Fruit fly (Drosophila melanogaster): ENCODE measurements around the gene Tango6.

Gene Tango6

dm6 chr2L:18995660-18996417 is 27.0 kb downstream of the Tango6 start, which contains the start of gene CG10650 (continued):
- no peak for TF ChIP-seq eve (GFP tag; optimal IDR thresholded peaks at IDR 0.05)
- no peak for TF ChIP-seq CG4424 (GFP tag; optimal IDR thresholded peaks at IDR 0.05)
- peak; percentile 64 for TF ChIP-seq CG10543 (GFP tag; optimal IDR thresholded peaks at IDR 0.05)
- no peak for TF ChIP-seq bowl (GFP tag; IDR thresholded peaks at IDR 0.05)
- 0 out of 3 replicates have a peak, but pooled peaks have one; percentile 34 for TF ChIP-seq CG2199 (GFP tag; IDR thresholded peaks at IDR 0.05)
- TF ChIP-seq sob (GFP tag; IDR thresholded peaks at IDR 0.05) = no peak
- TF ChIP-seq CG2712 (tag; optimal IDR thresholded peaks at IDR 0.05) = no peak
- no peak for TF ChIP-seq CG2116 (GFP tag; optimal IDR thresholded peaks at IDR 0.05)
- TF ChIP-seq gfzf (GFP tag; optimal IDR thresholded peaks at IDR 0.05) = no peak
- TF ChIP-seq CG9215 (GFP tag; IDR thresholded peaks at IDR 0.05) = no peak
- no peak for TF ChIP-seq zf30C (GFP tag; optimal IDR thresholded peaks at IDR 0.05)
- no peak for TF ChIP-seq Six4 (GFP tag; optimal IDR thresholded peaks at IDR 0.05)
- TF ChIP-seq ato (GFP tag; IDR thresholded peaks at IDR 0.05; ENCODE audit: partially characterized antibody) = no peak
- 0 out of 3 replicates have a peak, but pooled peaks have one; percentile 19 for TF ChIP-seq otp (GFP tag; IDR thresholded peaks at IDR 0.05)
- no peak for TF ChIP-seq CG6175 (GFP tag; IDR thresholded peaks at IDR 0.05)
- peak; percentile 62 for TF ChIP-seq Jarid2 (GFP tag; optimal IDR thresholded peaks at IDR 0.05)
- TF ChIP-seq pum (GFP tag; optimal IDR thresholded peaks at IDR 0.05) = no peak
- no peak for TF ChIP-seq zfh2 (GFP tag; optimal IDR thresholded peaks at IDR 0.05)
- no peak for TF ChIP-seq Mes4 (GFP tag; optimal IDR thresholded peaks at IDR 0.05)
- peak; percentile 67 for TF ChIP-seq cg (GFP tag; optimal IDR thresholded peaks at IDR 0.05)
- no peak for TF ChIP-seq trh (GFP tag; optimal IDR thresholded peaks at IDR 0.05)
- TF ChIP-seq abd-A (tag; optimal IDR thresholded peaks at IDR 0.05) = no peak
- no peak for TF ChIP-seq CG31441 (GFP tag; IDR thresholded peaks at IDR 0.05)
- TF ChIP-seq CG12236 (GFP tag; optimal IDR thresholded peaks at IDR 0.05) = no peak
- peak; percentile 61 for TF ChIP-seq sqz (GFP tag; optimal IDR thresholded peaks at IDR 0.05)
- TF ChIP-seq Ets65A (GFP tag) = no peak
- TF ChIP-seq Nf-YC (tag; optimal IDR thresholded peaks at IDR 0.05) = peak; percentile 12
- TF ChIP-seq CG12744 (GFP tag; optimal IDR thresholded peaks at IDR 0.05) = no peak
- no peak for TF ChIP-seq CG4404 (GFP tag; IDR thresholded peaks at IDR 0.05)
- TF ChIP-seq exex (tag; optimal IDR thresholded peaks at IDR 0.05) = peak; percentile 39
- TF ChIP-seq ham (GFP tag; IDR thresholded peaks at IDR 0.05) = no peak
- no peak for TF ChIP-seq CG14965 (GFP tag; optimal IDR thresholded peaks at IDR 0.05; ENCODE audit: borderline replicate concordance)
- TF ChIP-seq ttk (GFP tag; IDR thresholded peaks at IDR 0.05) = no peak
- TF ChIP-seq CG14014 (GFP tag; IDR thresholded peaks at IDR 0.05) = no peak
- no peak for TF ChIP-seq CG3163 (GFP tag; optimal IDR thresholded peaks at IDR 0.05)
- TF ChIP-seq CG31388 (GFP tag; optimal IDR thresholded peaks at IDR 0.05) = no peak
- no peak for TF ChIP-seq inv (GFP tag; IDR thresholded peaks at IDR 0.05; ENCODE audit: partially characterized antibody)
- TF ChIP-seq HmgZ (tag; optimal IDR thresholded peaks at IDR 0.05) = peak; percentile 29
- no peak for TF ChIP-seq CG13894 (tag; optimal IDR thresholded peaks at IDR 0.05)
- TF ChIP-seq CG8359 (GFP tag; optimal IDR thresholded peaks at IDR 0.05; ENCODE audit: borderline replicate concordance) = no peak
- TF ChIP-seq Mad (GFP tag; optimal IDR thresholded peaks at IDR 0.05) = no peak
- no peak for TF ChIP-seq NfI (GFP tag; optimal IDR thresholded peaks at IDR 0.05)
- no peak for TF ChIP-seq prd (optimal IDR thresholded peaks at IDR 0.05)
- TF ChIP-seq prd (GFP tag; IDR thresholded peaks at IDR 0.05) = no peak
- no peak for TF ChIP-seq zen (tag; optimal IDR thresholded peaks at IDR 0.05)
- no peak for TF ChIP-seq Hand (GFP tag; optimal IDR thresholded peaks at IDR 0.05)
- TF ChIP-seq sim (GFP tag; IDR thresholded peaks at IDR 0.05) = no peak
- TF ChIP-seq HmgD (GFP tag; optimal IDR thresholded peaks at IDR 0.05) = no peak
- TF ChIP-seq ap (GFP tag; IDR thresholded peaks at IDR 0.05) = no peak
- TF ChIP-seq ewg (GFP tag; optimal IDR thresholded peaks at IDR 0.05) = no peak
- TF ChIP-seq CrebB (tag; optimal IDR thresholded peaks at IDR 0.05) = no peak
